Worm (Caenorhabditis elegans): ENCODE data around the gene srx-60.

DNA sequence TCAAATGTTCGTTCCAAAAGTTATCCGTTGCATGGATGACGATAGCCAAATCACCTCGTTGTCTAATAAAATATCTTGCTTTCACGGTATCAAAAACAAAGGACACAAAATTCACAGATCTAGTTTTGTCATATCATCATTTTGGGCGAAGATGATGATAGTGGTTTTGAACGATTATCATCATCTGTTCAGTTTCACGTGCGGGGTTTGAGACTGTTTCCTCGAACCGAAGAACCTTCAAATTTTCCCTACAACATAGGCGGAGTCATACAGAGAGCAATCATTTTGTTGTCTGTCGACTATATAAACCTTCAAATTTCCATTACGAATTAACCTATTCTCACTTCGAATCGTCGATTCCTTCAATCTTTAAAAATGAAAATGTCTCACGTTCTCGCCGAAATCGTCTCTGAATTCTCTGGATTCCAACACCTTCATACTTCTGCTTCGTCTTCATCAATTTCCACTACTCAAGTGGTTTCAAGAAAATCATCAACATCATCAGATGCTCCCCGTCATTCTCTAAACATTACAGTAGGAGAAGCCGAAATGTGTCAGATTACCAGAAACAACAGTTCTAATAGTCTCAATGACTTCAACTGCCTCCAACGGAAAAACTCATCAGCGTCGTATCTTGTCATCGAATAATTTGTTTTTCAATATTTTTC is 12.6 kb downstream of the srx-60 start, which contains the start of gene F18E3.11:
- no peak for TF ChIP-seq efl-1 (GFP tag; optimal IDR thresholded peaks at IDR 0.05)
- TF ChIP-seq hrde-1 (tag; optimal IDR thresholded peaks at IDR 0.05; ENCODE audit: borderline replicate concordance) = no peak
- TF ChIP-seq F23B12.7 (tag; optimal IDR thresholded peaks at IDR 0.05; ENCODE audit: insufficient read depth) = no peak
- TF ChIP-seq ama-1 (optimal IDR thresholded peaks at IDR 0.05) = peak; percentile 97
- TF ChIP-seq ama-1 (GFP tag; optimal IDR thresholded peaks at IDR 0.05) = no peak
- TF ChIP-seq K12H6.12 (tag; optimal IDR thresholded peaks at IDR 0.05) = no peak
- TF ChIP-seq nhr-27 (tag; optimal IDR thresholded peaks at IDR 0.05) = no peak
- no peak for TF ChIP-seq pha-4 (tag; optimal IDR thresholded peaks at IDR 0.05)
- no peak for TF ChIP-seq rcor-1 (GFP tag; IDR thresholded peaks at IDR 0.05)
- no peak for TF ChIP-seq ceh-79 (tag; optimal IDR thresholded peaks at IDR 0.05)
- no peak for TF ChIP-seq ccch-3 (GFP tag; optimal IDR thresholded peaks at IDR 0.05)
- no peak for TF ChIP-seq egl-44 (GFP tag; IDR thresholded peaks at IDR 0.05)
- no peak for TF ChIP-seq somi-1 (GFP tag; optimal IDR thresholded peaks at IDR 0.05)

Measured in whole organism, young adult.